Worm (Caenorhabditis elegans): Measurements from ENCODE around the gene smrd-1.

The smrd-1 gene

ce11 chrIII:10463653-10464052 lies 27.9 kb upstream of the smrd-1 start:
- TF ChIP-seq jun-1 (tag; optimal IDR thresholded peaks at IDR 0.05) (peak; percentile 18), elt-2 (tag; optimal IDR thresholded peaks at IDR 0.05) (peak; percentile 32), skn-1 (tag; optimal IDR thresholded peaks at IDR 0.05) (peak; percentile 44), R02D3.7 (tag; optimal IDR thresholded peaks at IDR 0.05) (no peak), ceh-28 (tag; optimal IDR thresholded peaks at IDR 0.05) (peak; percentile 84), nhr-237 (tag; optimal IDR thresholded peaks at IDR 0.05) (no peak), nhr-12 (tag; optimal IDR thresholded peaks at IDR 0.05) (no peak), nfya-1 (tag; optimal IDR thresholded peaks at IDR 0.05; ENCODE audit: insufficient read depth) (peak; percentile 32), ztf-4 (tag; optimal IDR thresholded peaks at IDR 0.05) (no peak), nhr-23 (tag; optimal IDR thresholded peaks at IDR 0.05) (peak; percentile 67), pqm-1 (tag; optimal IDR thresholded peaks at IDR 0.05) (peak; percentile 69), ama-1 (optimal IDR thresholded peaks at IDR 0.05) (peak; percentile 36), pha-4 (tag; optimal IDR thresholded peaks at IDR 0.05) (peak; percentile 70), nhr-25 (tag; optimal IDR thresholded peaks at IDR 0.05) (peak; percentile 70)

- TF ChIP-seq nhr-76 (tag; optimal IDR thresholded peaks at IDR 0.05) = no peak
- no peak for TF ChIP-seq egl-5 (tag; optimal IDR thresholded peaks at IDR 0.05)
- TF ChIP-seq ceh-28 (tag; optimal IDR thresholded peaks at IDR 0.05) = no peak
- no peak for TF ChIP-seq nhr-28 (tag; optimal IDR thresholded peaks at IDR 0.05)
- TF ChIP-seq mml-1 (tag; optimal IDR thresholded peaks at IDR 0.05) = no peak
- TF ChIP-seq nhr-23 (tag; optimal IDR thresholded peaks at IDR 0.05) = peak; percentile 55
- no peak for TF ChIP-seq pqm-1 (tag; optimal IDR thresholded peaks at IDR 0.05)
- no peak for TF ChIP-seq nhr-237 (tag; optimal IDR thresholded peaks at IDR 0.05)
Measured at ce11 chrIII:10462935-10463548, 27.3 kb upstream of the smrd-1 start.

- peak; percentile 46 for TF ChIP-seq elt-2 (tag; optimal IDR thresholded peaks at IDR 0.05)
- TF ChIP-seq nfya-1 (tag; optimal IDR thresholded peaks at IDR 0.05; ENCODE audit: insufficient read depth) = peak; percentile 69
- TF ChIP-seq lin-15B (tag; optimal IDR thresholded peaks at IDR 0.05) = peak; percentile 80
- peak; percentile 28 for TF ChIP-seq fos-1 (tag; optimal IDR thresholded peaks at IDR 0.05)
- TF ChIP-seq ztf-11 (tag; optimal IDR thresholded peaks at IDR 0.05) = no peak
- peak; percentile 26 for TF ChIP-seq egl-5 (tag; optimal IDR thresholded peaks at IDR 0.05)
- no peak for TF ChIP-seq ama-1 (optimal IDR thresholded peaks at IDR 0.05)
- peak; percentile 11 for TF ChIP-seq pqm-1 (tag; optimal IDR thresholded peaks at IDR 0.05)
- peak; percentile 42 for TF ChIP-seq fkh-10 (GFP tag; optimal IDR thresholded peaks at IDR 0.05)
- TF ChIP-seq eor-1 (tag; optimal IDR thresholded peaks at IDR 0.05) = no peak
- peak; percentile 56 for TF ChIP-seq elt-1 (tag; optimal IDR thresholded peaks at IDR 0.05)
- peak; percentile 73 for TF ChIP-seq ceh-28 (tag; optimal IDR thresholded peaks at IDR 0.05)
- no peak for TF ChIP-seq ceh-9 (tag; optimal IDR thresholded peaks at IDR 0.05)
- TF ChIP-seq mml-1 (tag; optimal IDR thresholded peaks at IDR 0.05) = no peak
- TF ChIP-seq nhr-25 (tag; optimal IDR thresholded peaks at IDR 0.05) = peak; percentile 56
- TF ChIP-seq pha-4 (tag; optimal IDR thresholded peaks at IDR 0.05) = peak; percentile 62
- TF ChIP-seq tbx-2 (tag; optimal IDR thresholded peaks at IDR 0.05) = peak; percentile 78
- no peak for TF ChIP-seq nhr-67 (tag; optimal IDR thresholded peaks at IDR 0.05)
- TF ChIP-seq nhr-28 (tag; optimal IDR thresholded peaks at IDR 0.05) = no peak
- TF ChIP-seq nhr-76 (tag; optimal IDR thresholded peaks at IDR 0.05) = no peak
- peak; percentile 72 for TF ChIP-seq mdl-1 (tag; optimal IDR thresholded peaks at IDR 0.05)
- TF ChIP-seq ceh-82 (tag; optimal IDR thresholded peaks at IDR 0.05) = peak; percentile 56
- no peak for TF ChIP-seq nhr-77 (tag; optimal IDR thresholded peaks at IDR 0.05)
- peak; percentile 91 for TF ChIP-seq lin-39 (tag; optimal IDR thresholded peaks at IDR 0.05)
- peak; percentile 59 for TF ChIP-seq skn-1 (tag; optimal IDR thresholded peaks at IDR 0.05)
- TF ChIP-seq elt-3 (tag; optimal IDR thresholded peaks at IDR 0.05) = no peak
- no peak for TF ChIP-seq fkh-2 (tag; optimal IDR thresholded peaks at IDR 0.05)
- peak; percentile 98 for TF ChIP-seq hmg-11 (tag; optimal IDR thresholded peaks at IDR 0.05)
- TF ChIP-seq snpc-4 (tag; optimal IDR thresholded peaks at IDR 0.05) = peak; percentile 32
- TF ChIP-seq nhr-23 (tag; optimal IDR thresholded peaks at IDR 0.05) = peak; percentile 77
- TF ChIP-seq ztf-4 (tag; optimal IDR thresholded peaks at IDR 0.05) = no peak
- peak; percentile 85 for TF ChIP-seq lsy-12 (tag; optimal IDR thresholded peaks at IDR 0.05)
- TF ChIP-seq nhr-11 (tag; optimal IDR thresholded peaks at IDR 0.05) = no peak
- TF ChIP-seq sea-2 (GFP tag; optimal IDR thresholded peaks at IDR 0.05) = no peak
- TF ChIP-seq ceh-16 (tag; optimal IDR thresholded peaks at IDR 0.05) = peak; percentile 72
- TF ChIP-seq jun-1 (tag; optimal IDR thresholded peaks at IDR 0.05) = no peak
- peak; percentile 22 for TF ChIP-seq egl-27 (tag; optimal IDR thresholded peaks at IDR 0.05)
- TF ChIP-seq R02D3.7 (tag; optimal IDR thresholded peaks at IDR 0.05) = peak; percentile 79
- TF ChIP-seq daf-12 (tag; optimal IDR thresholded peaks at IDR 0.05) = no peak
- no peak for TF ChIP-seq unc-62 (GFP tag; optimal IDR thresholded peaks at IDR 0.05)
- TF ChIP-seq nhr-12 (tag; optimal IDR thresholded peaks at IDR 0.05) = no peak
- no peak for TF ChIP-seq unc-39 (tag; optimal IDR thresholded peaks at IDR 0.05)
- TF ChIP-seq aly-2 (tag; optimal IDR thresholded peaks at IDR 0.05) = no peak
- peak; percentile 93 for TF ChIP-seq nhr-43 (tag; optimal IDR thresholded peaks at IDR 0.05; ENCODE audit: poor library complexity, severe bottlenecking)
Measured at ce11 chrIII:10461164-10461546, 25.4 kb upstream of the smrd-1 start, which contains the start of gene atx-2. Gene atx-2, plus strand, starts transcription at chrIII:10461389.
